Worm (Caenorhabditis elegans) whole organism, young adult: ENCODE results near the gene H20E11.1.

Experiments used
- ceh-100 ChIP-seq: fragments of 200-800 bp; sonication (Bioruptor generic); IDR thresholded peaks from 2 replicates; pipeline ENCODE4 v1.3.6; 2022; ENCODE audit warnings: missing genetic modification reagents, missing genetic modification characterization, missing compliant biosample characterization
- efl-1 ChIP-seq: fragments of 150-350 bp; optimal IDR thresholded peaks from 2 replicates; lab custom pipeline; 2014; ENCODE audit warnings: missing biosample characterization, missing genetic modification reagents, missing genetic modification characterization
- ekl-4 ChIP-seq: fragments of 200-800 bp; sonication (Bioruptor generic); IDR thresholded peaks from 2 replicates; pipeline ENCODE4 v1.3.6; 2022; ENCODE audit warnings: missing genetic modification reagents, missing genetic modification characterization, missing compliant biosample characterization
- pha-4 ChIP-seq: fragments of 150-350 bp; sonication (generic microtip); optimal IDR thresholded peaks from 2 replicates; lab custom pipeline; 2014; ENCODE audit warnings: missing biosample characterization, missing genetic modification reagents, missing genetic modification characterization

DNA sequence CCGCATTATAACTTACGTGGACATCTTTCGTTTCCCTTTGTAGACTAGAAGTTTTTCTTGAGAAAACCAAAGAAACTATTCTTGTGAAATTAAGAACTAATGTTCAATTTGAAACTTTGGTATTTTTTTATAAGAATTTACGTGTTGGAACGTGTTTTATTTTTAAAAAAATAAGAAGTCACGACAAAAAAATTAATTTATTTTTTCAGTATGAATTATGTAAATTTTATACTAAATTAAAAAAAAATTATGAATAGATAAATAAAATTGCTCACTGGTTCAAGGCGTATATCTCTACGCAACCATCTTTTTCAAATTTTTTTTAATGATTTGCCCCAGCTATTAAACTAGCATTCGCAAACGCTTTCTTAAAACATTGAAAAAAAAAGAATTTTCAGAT, 12.4 kb upstream of the H20E11.1 start, which contains the start of gene C17H12.5:
- TF ChIP-seq pha-4 (tag; lab: Kevin White, UChicago) (no peak), ekl-4 (GFP tag; lab: Robert Waterston, UW) (no peak), efl-1 (GFP tag; lab: Kevin White, UChicago) (no peak), ceh-100 (GFP tag; lab: Robert Waterston, UW) (no peak)
